Fruit fly (Drosophila melanogaster): ENCODE measurements around the gene BicD.

DNA sequence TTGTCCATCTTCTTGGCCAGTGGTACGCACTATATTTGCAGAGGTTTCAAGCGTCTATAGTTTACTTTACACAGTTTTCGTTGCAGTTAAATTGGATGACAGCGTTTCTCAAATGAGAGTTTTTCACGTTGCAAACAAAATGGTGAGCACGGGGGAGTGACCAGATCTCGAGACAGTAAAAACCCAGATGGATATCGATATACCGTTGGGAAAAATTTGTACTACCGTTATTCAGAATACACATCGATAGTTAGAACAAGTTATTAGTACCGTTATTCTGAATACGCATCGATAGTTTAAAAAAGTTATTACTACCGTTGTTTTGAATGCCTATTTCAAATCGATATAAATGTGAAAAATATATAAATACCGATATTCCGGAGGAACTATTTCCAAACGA is 4.7 kb upstream of the BicD start, which contains the start of gene cass:
- TF ChIP-seq cnc (optimal IDR thresholded peaks at IDR 0.05) (no peak), CG12768 (GFP tag; optimal IDR thresholded peaks at IDR 0.05) (no peak)
